Worm (Caenorhabditis elegans): Measurements from ENCODE around the gene str-134.

str-134 gene

DNA sequence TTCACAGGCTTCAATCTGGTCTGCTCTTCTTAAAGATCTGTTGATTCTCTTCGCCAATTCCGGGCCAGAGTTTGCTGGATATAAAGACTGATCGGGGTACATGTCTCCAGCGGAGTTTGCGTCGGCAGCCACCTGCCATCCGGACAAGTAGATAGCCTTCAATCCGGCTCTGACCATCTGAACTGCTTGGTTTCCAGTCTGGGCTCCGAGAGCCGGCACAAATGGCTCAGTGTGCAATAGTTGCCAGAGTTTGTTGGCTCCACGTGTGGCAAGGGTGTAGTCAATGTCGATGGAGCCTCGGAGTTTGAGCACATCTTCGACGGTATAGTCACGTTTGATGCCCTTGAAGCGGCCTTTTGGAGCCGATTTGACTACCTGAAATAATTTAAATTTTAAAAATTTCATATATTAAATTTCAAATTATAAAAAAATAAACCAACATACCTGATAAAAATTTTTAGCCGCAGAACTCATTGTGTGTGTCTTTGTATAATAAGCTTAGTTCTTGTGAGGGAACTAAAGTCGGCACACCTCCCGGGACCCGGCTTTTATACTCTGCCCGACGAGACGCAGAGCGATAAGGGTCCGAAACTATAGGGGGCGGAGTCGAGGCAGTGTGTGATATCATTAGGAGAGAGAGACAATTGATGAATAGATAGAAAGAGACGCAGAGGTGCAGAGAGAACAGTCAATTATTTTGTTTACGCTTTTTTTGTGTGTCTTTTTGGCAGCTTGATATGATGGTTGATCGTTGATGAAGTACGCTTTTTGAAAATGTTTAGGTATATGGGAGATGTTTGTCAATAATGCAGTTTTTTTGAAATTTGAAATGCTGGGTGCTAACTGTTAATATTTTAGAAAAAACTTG lies 15.7 kb upstream of the str-134 start, which contains the start of the genes icl-1 and srh-2:
TSS of gene icl-1 (minus strand) at position 521 of the 868 bp plus-strand sequence.
TSS of gene srh-2 (plus strand) at position 818 of the 868 bp plus-strand sequence.
- TF ChIP-seq tab-1 (GFP tag; IDR thresholded peaks at IDR 0.05) (no peak), flt-1 (GFP tag; IDR thresholded peaks at IDR 0.05) (no peak), cog-1 (tag; optimal IDR thresholded peaks at IDR 0.05) (no peak), ztf-23 (GFP tag; IDR thresholded peaks at IDR 0.05) (no peak), ref-1 (GFP tag; conservative IDR thresholded peaks at IDR 0.05) (no peak), ztf-29 (GFP tag; IDR thresholded peaks at IDR 0.05) (no peak), klf-2 (GFP tag; conservative IDR thresholded peaks at IDR 0.05) (no peak), med-1 (GFP tag; optimal IDR thresholded peaks at IDR 0.05; ENCODE audit: insufficient read depth) (no peak), T22C8.4 (GFP tag; IDR thresholded peaks at IDR 0.05) (no peak)

DNA sequence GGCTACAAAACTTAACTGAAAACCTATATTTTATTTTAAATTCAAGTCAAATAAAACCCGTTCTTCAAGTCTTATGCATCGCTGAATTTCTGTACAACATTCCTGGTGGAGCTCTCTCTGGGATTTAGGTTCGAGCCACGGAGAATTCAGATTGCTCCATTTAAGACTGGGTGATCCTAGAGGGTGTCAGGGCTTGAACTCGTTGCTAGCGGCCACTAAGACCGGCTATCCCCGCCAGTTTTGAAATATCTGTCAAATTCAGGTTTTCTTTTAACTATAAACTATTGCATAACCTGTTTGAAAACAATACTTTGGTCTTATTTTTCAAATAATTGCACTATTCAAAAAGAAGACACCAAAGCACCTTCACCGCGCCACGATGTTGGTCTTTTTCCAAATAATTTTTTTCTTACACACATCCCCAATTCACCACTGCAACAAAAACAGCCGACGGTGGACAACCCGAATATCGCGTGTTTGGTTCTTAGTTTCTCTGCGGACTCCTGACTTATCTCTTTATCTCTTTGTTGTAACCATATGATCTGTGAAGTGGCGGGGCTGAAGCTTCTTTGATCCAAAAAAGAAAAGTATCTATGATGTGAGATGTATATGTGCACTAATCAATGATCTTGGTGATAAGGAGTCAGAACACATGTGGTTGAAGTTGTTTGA lies 14.5 kb upstream of the str-134 start:
- no peak for TF ChIP-seq med-1 (GFP tag; optimal IDR thresholded peaks at IDR 0.05; ENCODE audit: insufficient read depth)
- no peak for TF ChIP-seq cog-1 (tag; optimal IDR thresholded peaks at IDR 0.05)
- TF ChIP-seq T22C8.4 (GFP tag; IDR thresholded peaks at IDR 0.05), result no peak
- TF ChIP-seq klf-2 (GFP tag; conservative IDR thresholded peaks at IDR 0.05), result no peak
- no peak for TF ChIP-seq flt-1 (GFP tag; IDR thresholded peaks at IDR 0.05)
- no peak for TF ChIP-seq ztf-29 (GFP tag; IDR thresholded peaks at IDR 0.05)
- no peak for TF ChIP-seq tab-1 (GFP tag; IDR thresholded peaks at IDR 0.05)
- TF ChIP-seq ztf-23 (GFP tag; IDR thresholded peaks at IDR 0.05), result no peak
- TF ChIP-seq ref-1 (GFP tag; conservative IDR thresholded peaks at IDR 0.05), result no peak

ce11 chrV:730216-730615 lies 13.2 kb upstream of the str-134 start:
- TF ChIP-seq T22C8.4 (GFP tag; IDR thresholded peaks at IDR 0.05), result no peak
- TF ChIP-seq klf-2 (GFP tag; conservative IDR thresholded peaks at IDR 0.05), result no peak
- TF ChIP-seq flt-1 (GFP tag; IDR thresholded peaks at IDR 0.05), result no peak
- TF ChIP-seq tab-1 (GFP tag; IDR thresholded peaks at IDR 0.05), result no peak

ce11 chrV:731330-731729 lies 12.1 kb upstream of the str-134 start:
- TF ChIP-seq tab-1 (GFP tag; IDR thresholded peaks at IDR 0.05) (no peak), cog-1 (tag; optimal IDR thresholded peaks at IDR 0.05) (peak; percentile 50)

DNA sequence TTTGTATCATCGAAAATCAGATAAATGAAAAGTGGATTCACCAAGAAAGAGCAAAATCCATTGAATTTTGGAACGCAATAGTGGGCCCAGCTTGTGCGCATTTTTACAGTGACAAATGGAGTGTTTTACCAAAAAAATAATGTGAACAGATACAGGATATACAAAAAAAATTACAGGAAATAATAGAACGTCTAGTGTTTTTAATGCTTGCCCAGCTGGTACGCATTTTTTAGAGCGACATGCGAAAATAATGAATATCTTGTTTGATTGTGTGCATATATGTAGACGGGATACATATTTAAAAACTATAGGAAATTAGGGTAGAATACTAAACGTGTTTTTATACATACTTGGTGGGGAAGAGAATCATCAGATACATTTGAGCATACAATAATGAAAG lies 7.3 kb upstream of the str-134 start, which contains the start of gene srj-25:
TSS of gene srj-25 (minus strand) at position 101 of the 400 bp plus-strand sequence.
- TF ChIP-seq med-1 (GFP tag; optimal IDR thresholded peaks at IDR 0.05; ENCODE audit: insufficient read depth) (no peak), tab-1 (GFP tag; IDR thresholded peaks at IDR 0.05) (no peak), klf-2 (GFP tag; conservative IDR thresholded peaks at IDR 0.05) (no peak)

- TF ChIP-seq ztf-29 (GFP tag; IDR thresholded peaks at IDR 0.05) (no peak), flt-1 (GFP tag; IDR thresholded peaks at IDR 0.05) (no peak), ref-1 (GFP tag; conservative IDR thresholded peaks at IDR 0.05) (no peak), tab-1 (GFP tag; IDR thresholded peaks at IDR 0.05) (no peak), ztf-23 (GFP tag; IDR thresholded peaks at IDR 0.05) (no peak), T22C8.4 (GFP tag; IDR thresholded peaks at IDR 0.05) (no peak), med-1 (GFP tag; optimal IDR thresholded peaks at IDR 0.05; ENCODE audit: insufficient read depth) (no peak), cog-1 (tag; optimal IDR thresholded peaks at IDR 0.05) (no peak), klf-2 (GFP tag; conservative IDR thresholded peaks at IDR 0.05) (no peak)
Measured at ce11 chrV:738770-739169, 4.7 kb upstream of the str-134 start, which contains the start of gene srj-24. srj-24 (minus strand) TSS chrV:738870.

ce11 chrV:741820-742219 lies 1.6 kb upstream of the str-134 start, which contains the start of gene C05E4.7:
C05E4.7 (plus strand) TSS chrV:742120.
- no peak for TF ChIP-seq ztf-29 (GFP tag; IDR thresholded peaks at IDR 0.05)
- TF ChIP-seq ztf-23 (GFP tag; IDR thresholded peaks at IDR 0.05), result no peak
- TF ChIP-seq ref-1 (GFP tag; conservative IDR thresholded peaks at IDR 0.05), result no peak

DNA sequence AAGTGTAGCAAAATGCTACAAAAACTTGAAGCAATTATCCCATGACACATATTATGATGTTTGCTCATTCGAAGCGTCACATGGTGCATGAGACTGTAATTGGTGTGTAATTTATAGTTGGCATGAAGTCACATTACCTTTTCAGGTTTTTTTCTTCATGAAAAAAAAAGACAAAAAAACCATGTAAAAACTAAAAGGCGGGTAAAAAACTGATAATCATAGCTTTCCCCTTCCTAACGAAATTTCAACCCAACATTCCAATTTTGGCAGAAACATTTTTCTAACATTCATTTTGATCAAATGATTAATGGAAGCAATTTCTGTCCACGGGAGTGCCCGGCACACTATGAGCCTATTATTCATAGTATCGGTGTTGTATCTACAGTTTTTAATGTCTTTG lies 4.6 kb downstream of the str-134 start, which contains the start of gene sri-4:
TSS of gene sri-4 (plus strand) at position 301 of the 400 bp plus-strand sequence.
- TF ChIP-seq flt-1 (GFP tag; IDR thresholded peaks at IDR 0.05), result no peak
- no peak for TF ChIP-seq ref-1 (GFP tag; conservative IDR thresholded peaks at IDR 0.05)
- TF ChIP-seq med-1 (GFP tag; optimal IDR thresholded peaks at IDR 0.05; ENCODE audit: insufficient read depth), result no peak
- TF ChIP-seq klf-2 (GFP tag; conservative IDR thresholded peaks at IDR 0.05), result no peak
- no peak for TF ChIP-seq cog-1 (tag; optimal IDR thresholded peaks at IDR 0.05)
- TF ChIP-seq ztf-23 (GFP tag; IDR thresholded peaks at IDR 0.05), result no peak
- no peak for TF ChIP-seq tab-1 (GFP tag; IDR thresholded peaks at IDR 0.05)
- no peak for TF ChIP-seq ztf-29 (GFP tag; IDR thresholded peaks at IDR 0.05)
- no peak for TF ChIP-seq T22C8.4 (GFP tag; IDR thresholded peaks at IDR 0.05)

ce11 chrV:752679-753333 lies 9.4 kb downstream of the str-134 start, which contains the start of the genes str-262 and srp-1:
str-262 (minus strand) TSS chrV:752779.
srp-1 (plus strand) TSS chrV:753283.
- TF ChIP-seq T22C8.4 (GFP tag; IDR thresholded peaks at IDR 0.05) (no peak), ztf-23 (GFP tag; IDR thresholded peaks at IDR 0.05) (no peak), ztf-29 (GFP tag; IDR thresholded peaks at IDR 0.05) (no peak), tab-1 (GFP tag; IDR thresholded peaks at IDR 0.05) (no peak), cog-1 (tag; optimal IDR thresholded peaks at IDR 0.05) (no peak), klf-2 (GFP tag; conservative IDR thresholded peaks at IDR 0.05) (no peak), ref-1 (GFP tag; conservative IDR thresholded peaks at IDR 0.05) (no peak), med-1 (GFP tag; optimal IDR thresholded peaks at IDR 0.05; ENCODE audit: insufficient read depth) (no peak), flt-1 (GFP tag; IDR thresholded peaks at IDR 0.05) (no peak)
